Worm (Caenorhabditis elegans) whole organism, L4 larva: ENCODE data around the gene C56E6.4.
A peak's percentile ranks its signal among the peaks of the same experiment; 100 is the strongest.

Experiments
- F49E8.2 ChIP-seq: sonication (generic microtip); optimal IDR thresholded peaks from 2 replicates; lab custom pipeline; 2016; ENCODE audit warnings: missing compliant biosample characterization, mild to moderate bottlenecking, missing genetic modification characterization, borderline replicate concordance
- aha-1 ChIP-seq: fragments of 150-350 bp; peaks from one replicate; lab custom pipeline; 2014; ENCODE audit warnings: missing biosample characterization, missing genetic modification characterization
- aly-2 ChIP-seq: sonication (generic microtip); optimal IDR thresholded peaks from 2 replicates; lab custom pipeline; 2018; ENCODE audit warnings: missing biosample characterization, missing genetic modification characterization
- arid-1 ChIP-seq: fragments of 200-800 bp; sonication (Bioruptor generic); conservative IDR thresholded peaks from 2 replicates; pipeline ENCODE4 v1.3.6; 2022; ENCODE audit warnings: missing genetic modification reagents, missing genetic modification characterization, missing compliant biosample characterization
- ceh-20 ChIP-seq: fragments of 200-800 bp; sonication (Bioruptor generic); IDR thresholded peaks from 2 replicates; pipeline ENCODE4 v1.3.6; 2022; ENCODE audit warnings: missing genetic modification reagents, missing genetic modification characterization, missing compliant biosample characterization
- cey-2 ChIP-seq: sonication (generic microtip); optimal IDR thresholded peaks from 3 replicates; lab custom pipeline; 2017; ENCODE audit warnings: missing genetic modification characterization, mild to moderate bottlenecking, missing compliant biosample characterization, antibody characterized with exemption, borderline replicate concordance; ENCODE audit not compliant: insufficient read depth
- daf-16 ChIP-seq, 3 experiments: sonication (generic microtip); optimal IDR thresholded peaks; 2 replicates each; lab custom pipeline; 2016 to 2017; ENCODE audit warnings: missing genetic modification characterization in 3 of 3, missing genetic modification reagents in 3 of 3, mild to moderate bottlenecking in 2 of 3, missing compliant biosample characterization in 2 of 3, missing biosample characterization in 1 of 3, moderate library complexity in 1 of 3
- dmd-8 ChIP-seq: fragments of 200-800 bp; sonication (Bioruptor generic); IDR thresholded peaks from 2 replicates; pipeline ENCODE4 v1.3.6; 2022; ENCODE audit warnings: missing genetic modification characterization, missing compliant biosample characterization
- fos-1 ChIP-seq: fragments of 150-350 bp; optimal IDR thresholded peaks from 2 replicates; lab custom pipeline; 2014; ENCODE audit warnings: missing biosample characterization, missing genetic modification characterization
- hlh-11 ChIP-seq: fragments of 200-800 bp; sonication (Bioruptor generic); optimal IDR thresholded peaks from 2 replicates; lab custom pipeline; 2018; ENCODE audit warnings: mild to moderate bottlenecking, missing genetic modification characterization, missing compliant biosample characterization
- jun-1 ChIP-seq: fragments of 150-350 bp; optimal IDR thresholded peaks from 2 replicates; lab custom pipeline; 2014; ENCODE audit warnings: missing biosample characterization, missing genetic modification reagents, missing genetic modification characterization
- lin-13 ChIP-seq: fragments of 150-350 bp; optimal IDR thresholded peaks from 2 replicates; lab custom pipeline; 2014; ENCODE audit warnings: missing biosample characterization, missing genetic modification reagents, missing genetic modification characterization
- lin-39 ChIP-seq: fragments of 150-350 bp; optimal IDR thresholded peaks from 2 replicates; lab custom pipeline; 2014; ENCODE audit warnings: missing biosample characterization, missing genetic modification reagents, missing genetic modification characterization
- madf-9 ChIP-seq: fragments of 200-800 bp; sonication (Bioruptor generic); conservative IDR thresholded peaks from 2 replicates; pipeline ENCODE4 v1.3.6; 2022; ENCODE audit warnings: missing genetic modification reagents, missing genetic modification characterization, missing compliant biosample characterization
- mdl-1 ChIP-seq, 2 experiments: fragments of 150-350 bp in 1 of 2; sonication (generic microtip) in 1 of 2; optimal IDR thresholded peaks; 2 replicates each; lab custom pipeline; 2014 to 2017; ENCODE audit warnings: missing biosample characterization in 2 of 2, missing genetic modification characterization in 2 of 2
- mes-2 ChIP-seq: sonication (generic microtip); optimal IDR thresholded peaks from 2 replicates; lab custom pipeline; 2016; ENCODE audit warnings: missing genotype, mild to moderate bottlenecking, missing genetic modification characterization, missing compliant biosample characterization; ENCODE audit not compliant: poor library complexity, severe bottlenecking
- nhr-111 ChIP-seq: fragments of 200-800 bp; sonication (Bioruptor generic); optimal IDR thresholded peaks from 2 replicates; lab custom pipeline; 2018; ENCODE audit warnings: mild to moderate bottlenecking, missing genetic modification characterization, missing compliant biosample characterization
- nhr-25 ChIP-seq: sonication (generic microtip); optimal IDR thresholded peaks from 2 replicates; lab custom pipeline; 2017; ENCODE audit warnings: missing genetic modification characterization, mild to moderate bottlenecking, missing compliant biosample characterization, antibody characterized with exemption, moderate library complexity, borderline replicate concordance; ENCODE audit not compliant: insufficient read depth
- nhr-76 ChIP-seq: fragments of 150-350 bp; optimal IDR thresholded peaks from 2 replicates; lab custom pipeline; 2014; ENCODE audit warnings: missing biosample characterization, missing genetic modification characterization
- pha-4 ChIP-seq, 2 experiments: fragments of 150-350 bp in 1 of 2; fragments of 200-800 bp in 1 of 2; sonication (Bioruptor generic) in 1 of 2; IDR thresholded peaks in 1 of 2; optimal IDR thresholded peaks in 1 of 2; 2 replicates each; pipeline versions ENCODE4 v1.3.6 to Lab custom; 2014 to 2022; ENCODE audit warnings: missing genetic modification characterization in 2 of 2, missing genetic modification reagents in 2 of 2, missing biosample characterization in 1 of 2, missing compliant biosample characterization in 1 of 2
- unc-62 ChIP-seq, 3 experiments: fragments of 150-350 bp in 1 of 3; sonication (generic microtip); optimal IDR thresholded peaks in 2 of 3; peaks in 1 of 3; 1 replicate in 1 of 3; 2 replicates in 2 of 3; lab custom pipeline; 2014 to 2017; ENCODE audit warnings: missing biosample characterization in 3 of 3, missing genetic modification characterization in 3 of 3, missing genetic modification reagents in 3 of 3, missing genotype in 1 of 3
- zip-11 ChIP-seq: fragments of 200-800 bp; sonication (Bioruptor generic); IDR thresholded peaks from 2 replicates; pipeline ENCODE4 v1.3.6; 2022; ENCODE audit warnings: missing genetic modification characterization, missing compliant biosample characterization
- ztf-7 ChIP-seq: fragments of 150-350 bp; optimal IDR thresholded peaks from 2 replicates; lab custom pipeline; 2014; ENCODE audit warnings: missing biosample characterization, missing genetic modification characterization

C56E6.4 gene

DNA sequence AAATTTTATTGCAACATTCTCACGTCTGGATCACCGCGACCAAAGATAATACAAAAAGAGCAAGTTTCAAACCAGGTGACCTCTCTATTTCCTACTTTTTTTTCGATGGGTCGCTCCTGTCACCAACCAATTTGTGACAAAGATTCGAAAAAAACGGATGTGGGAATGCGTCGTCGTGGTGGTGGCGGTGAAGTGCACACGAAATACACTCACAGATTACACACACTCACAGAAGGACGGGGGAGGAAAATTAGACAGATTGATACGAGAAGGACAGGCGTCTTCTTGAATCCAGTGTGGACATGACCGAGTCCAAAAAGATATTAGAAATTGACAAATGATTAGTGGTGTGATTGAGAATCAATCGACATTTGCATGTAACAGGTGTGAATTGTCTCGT is 45.8 kb downstream of the C56E6.4 start:
- TF ChIP-seq hlh-11 (tag; lab: Kevin White, UChicago) = peak; percentile 36
- TF ChIP-seq aha-1 (tag; lab: Kevin White, UChicago) = peak; percentile 4
- peak in 1 of 2 experiments; percentile 7 for TF ChIP-seq unc-62 (GFP tag; optimal IDR thresholded peaks at IDR 0.05 in 1 of 2; lab: Kevin White, UChicago)
- TF ChIP-seq unc-62 (tag; optimal IDR thresholded peaks at IDR 0.05; lab: Kevin White, UChicago) = no peak
- TF ChIP-seq nhr-111 (GFP tag; lab: Kevin White, UChicago) = no peak
- no peak for TF ChIP-seq pha-4 (GFP tag; IDR thresholded peaks at IDR 0.05; lab: Robert Waterston, UW)
- no peak for TF ChIP-seq pha-4 (tag; optimal IDR thresholded peaks at IDR 0.05; lab: Kevin White, UChicago)
- no peak for TF ChIP-seq daf-16 (GFP tag; optimal IDR thresholded peaks at IDR 0.05; lab: Kevin White, UChicago)
- no peak for TF ChIP-seq daf-16 (tag; optimal IDR thresholded peaks at IDR 0.05; lab: Kevin White, UChicago)
- TF ChIP-seq ztf-7 (tag; lab: Kevin White, UChicago) = no peak
- no peak for TF ChIP-seq madf-9 (GFP tag; lab: Robert Waterston, UW)

DNA sequence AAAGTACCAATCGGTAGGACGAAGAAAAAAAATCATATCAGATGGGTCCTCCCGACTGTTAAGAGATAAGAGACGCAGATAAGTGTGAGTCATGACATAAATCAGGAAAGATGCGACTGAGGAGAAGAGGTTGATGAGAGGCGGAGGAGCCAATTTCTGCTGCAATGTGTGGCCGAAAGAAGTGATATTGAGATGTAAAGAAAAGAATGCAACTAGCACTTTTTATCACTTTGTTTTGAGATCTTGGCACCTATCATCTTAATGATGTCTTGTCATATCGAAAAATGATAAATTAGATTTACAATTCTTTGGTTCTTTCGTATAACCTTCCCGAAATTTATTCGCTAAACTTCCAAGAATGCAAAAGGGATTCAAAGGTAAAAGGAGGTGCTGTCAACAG is 46.4 kb downstream of the C56E6.4 start, which contains the start of gene del-10:
TSS of gene del-10 (minus strand) at position 24 of the 400 bp plus-strand sequence.
- no peak for TF ChIP-seq fos-1 (tag; lab: Kevin White, UChicago)
- no peak for TF ChIP-seq zip-11
- TF ChIP-seq F49E8.2 (tag; lab: Kevin White, UChicago) = no peak
- no peak for TF ChIP-seq nhr-76 (tag; lab: Kevin White, UChicago)
- no peak for TF ChIP-seq dmd-8 (GFP tag; lab: Robert Waterston, UW)
- TF ChIP-seq jun-1 (tag; lab: Kevin White, UChicago) = no peak

DNA sequence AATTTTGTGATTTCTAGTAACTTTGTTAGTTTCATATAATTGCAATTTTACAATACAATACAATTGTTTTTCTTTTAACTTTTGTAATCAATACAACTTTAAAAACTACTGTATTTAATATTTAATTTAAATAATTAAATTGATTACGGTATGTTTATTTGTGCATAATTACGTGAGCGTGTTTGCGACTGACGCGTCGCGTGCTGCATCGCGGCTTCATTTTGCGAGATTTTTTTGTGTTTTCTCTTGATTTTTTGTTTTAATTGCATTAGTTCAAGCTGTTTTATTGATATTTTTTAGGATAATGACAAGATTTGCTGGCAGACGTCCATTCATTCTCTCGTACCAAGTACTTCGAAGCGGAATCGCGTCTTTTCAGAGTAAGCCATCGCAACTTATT is 51.9 kb downstream of the C56E6.4 start, which contains the start of gene T28D9.4:
TSS of gene T28D9.4 (plus strand) at position 301 of the 400 bp plus-strand sequence.
- no peak for TF ChIP-seq zip-11
- TF ChIP-seq aly-2 (tag; lab: Kevin White, UChicago) = no peak
- TF ChIP-seq ceh-20 (GFP tag; lab: Robert Waterston, UW) = no peak
- TF ChIP-seq lin-39 (tag; lab: Kevin White, UChicago) = no peak
- TF ChIP-seq mdl-1 (tag; optimal IDR thresholded peaks at IDR 0.05; lab: Kevin White, UChicago) = no peak
- TF ChIP-seq aha-1 (tag; lab: Kevin White, UChicago) = no peak
- TF ChIP-seq lin-13 = no peak
- TF ChIP-seq mes-2 = no peak
- TF ChIP-seq nhr-25 (tag; lab: Kevin White, UChicago) = no peak
- no peak for TF ChIP-seq cey-2
- TF ChIP-seq arid-1 (GFP tag; lab: Robert Waterston, UW) = no peak
